Fruit fly (Drosophila melanogaster) whole organism, embryonic: ENCODE data around the gene CG7492.
A peak's percentile ranks its signal among the peaks of the same experiment; 100 is the strongest.

Experiments
- CG10274 ChIP-seq: fragments of 200-800 bp; sonication (Bioruptor generic); optimal IDR thresholded peaks from 3 replicates; lab custom pipeline; 2017; ENCODE audit warnings: missing biosample characterization, mild to moderate bottlenecking, missing genetic modification characterization
- CG12155 ChIP-seq: fragments of 200-800 bp; sonication (Bioruptor generic); optimal IDR thresholded peaks from 3 replicates; lab custom pipeline; 2016; ENCODE audit warnings: missing biosample characterization, missing genetic modification characterization
- CG12219 ChIP-seq: fragments of 200-800 bp; sonication (Bioruptor generic); optimal IDR thresholded peaks from 3 replicates; lab custom pipeline; 2018; ENCODE audit warnings: missing biosample characterization, mild to moderate bottlenecking, missing genetic modification characterization
- CG12769 ChIP-seq: fragments of 200-800 bp; sonication (Bioruptor generic); optimal IDR thresholded peaks from 2 replicates; lab custom pipeline; 2019; ENCODE audit warnings: missing biosample characterization, mild to moderate bottlenecking, missing genetic modification characterization, moderate library complexity
- CG13424 ChIP-seq: fragments of 200-800 bp; sonication (Bioruptor generic); optimal IDR thresholded peaks from 2 replicates; lab custom pipeline; 2019; ENCODE audit warnings: missing biosample characterization, mild to moderate bottlenecking, missing genetic modification characterization, moderate library complexity
- CG1603 ChIP-seq: fragments of 200-800 bp; sonication (Bioruptor generic); optimal IDR thresholded peaks from 2 replicates; lab custom pipeline; 2019; ENCODE audit warnings: missing biosample characterization, mild to moderate bottlenecking, missing genetic modification characterization, moderate library complexity
- CG16813 ChIP-seq: fragments of 200-800 bp; sonication (Bioruptor generic); IDR thresholded peaks from 3 replicates; pipeline ENCODE4 v1.3.6; 2022; ENCODE audit warnings: missing biosample characterization, missing genetic modification characterization; ENCODE audit not compliant: partially characterized antibody
- CG17829 ChIP-seq: fragments of 200-800 bp; optimal IDR thresholded peaks from 2 replicates; lab custom pipeline; 2019; ENCODE audit warnings: missing biosample characterization, mild to moderate bottlenecking, missing genetic modification characterization, moderate library complexity
- CG1792 ChIP-seq: fragments of 200-800 bp; sonication (Bioruptor generic); optimal IDR thresholded peaks from 2 replicates; lab custom pipeline; 2016; ENCODE audit warnings: missing biosample characterization, missing genetic modification characterization
- CG31441 ChIP-seq: fragments of 200-800 bp; sonication (Bioruptor generic); IDR thresholded peaks from 2 replicates; pipeline ENCODE4 v1.3.6; 2022; ENCODE audit warnings: missing biosample characterization, missing genetic modification characterization
- CG32772 ChIP-seq: fragments of 200-800 bp; sonication (Bioruptor generic); IDR thresholded peaks from 2 replicates; pipeline ENCODE4 v1.3.6; 2022; ENCODE audit warnings: missing biosample characterization, missing genetic modification characterization
- CG34224 ChIP-seq: fragments of 200-800 bp; sonication (Bioruptor generic); IDR thresholded peaks from 3 replicates; pipeline ENCODE4 v1.3.6; 2022; ENCODE audit warnings: missing biosample characterization, missing genetic modification characterization; ENCODE audit not compliant: partially characterized antibody
- CG4820 ChIP-seq: fragments of 200-800 bp; sonication (Bioruptor generic); optimal IDR thresholded peaks from 3 replicates; lab custom pipeline; 2016; ENCODE audit warnings: missing biosample characterization, missing genetic modification characterization
- CG5245 ChIP-seq: fragments of 200-800 bp; sonication (Bioruptor generic); optimal IDR thresholded peaks from 3 replicates; lab custom pipeline; 2016; ENCODE audit warnings: missing biosample characterization, missing genetic modification characterization
- CG7357 ChIP-seq: fragments of 200-800 bp; sonication (Bioruptor generic); IDR thresholded peaks from 3 replicates; pipeline ENCODE4 v1.3.6; 2022; ENCODE audit warnings: missing biosample characterization, missing genetic modification characterization
- CG7987 ChIP-seq: fragments of 200-800 bp; sonication (Bioruptor generic); optimal IDR thresholded peaks from 2 replicates; lab custom pipeline; 2018; ENCODE audit warnings: missing biosample characterization, mild to moderate bottlenecking, missing genetic modification characterization, moderate library complexity
- CG8089 ChIP-seq: fragments of 200-800 bp; sonication (Bioruptor generic); optimal IDR thresholded peaks from 3 replicates; lab custom pipeline; 2016; ENCODE audit warnings: missing biosample characterization, missing genetic modification characterization
- CG9437 ChIP-seq: fragments of 200-800 bp; sonication (Bioruptor generic); optimal IDR thresholded peaks from 2 replicates; lab custom pipeline; 2018; ENCODE audit warnings: missing biosample characterization, mild to moderate bottlenecking, missing genetic modification characterization
- CG9797 ChIP-seq: fragments of 200-800 bp; sonication (Bioruptor generic); optimal IDR thresholded peaks from 3 replicates; lab custom pipeline; 2018; ENCODE audit warnings: missing biosample characterization, mild to moderate bottlenecking, missing genetic modification characterization
- CG9932 ChIP-seq: fragments of 200-800 bp; sonication (Bioruptor generic); IDR thresholded peaks from 2 replicates; pipeline ENCODE4 v1.3.6; 2022; ENCODE audit warnings: missing biosample characterization, missing genetic modification characterization
- D19B ChIP-seq: fragments of 200-800 bp; sonication (Bioruptor generic); optimal IDR thresholded peaks from 2 replicates; lab custom pipeline; 2017; ENCODE audit warnings: missing biosample characterization, mild to moderate bottlenecking, missing genetic modification characterization
- Dip2 ChIP-seq: fragments of 200-800 bp; sonication (Bioruptor generic); IDR thresholded peaks from 2 replicates; pipeline ENCODE4 v1.3.6; 2022; ENCODE audit warnings: missing biosample characterization, missing genetic modification characterization
- Drgx ChIP-seq: fragments of 200-800 bp; sonication (Bioruptor generic); IDR thresholded peaks from 2 replicates; pipeline ENCODE4 v1.3.6; 2022; ENCODE audit warnings: missing biosample characterization, missing genetic modification characterization
- E2f1 ChIP-seq: fragments of 200-800 bp; sonication (Bioruptor generic); IDR thresholded peaks from 2 replicates; pipeline ENCODE4 v1.3.6; 2022; ENCODE audit warnings: missing biosample characterization, missing genetic modification characterization
- MBD-R2 ChIP-seq: fragments of 200-800 bp; sonication (Bioruptor generic); IDR thresholded peaks from 2 replicates; pipeline ENCODE4 v1.3.6; 2022; ENCODE audit warnings: missing biosample characterization, missing genetic modification characterization
- NfI ChIP-seq: fragments of 200-800 bp; sonication (Bioruptor generic); optimal IDR thresholded peaks from 3 replicates; lab custom pipeline; 2018; ENCODE audit warnings: missing biosample characterization, mild to moderate bottlenecking, missing genetic modification characterization, moderate library complexity
- PHDP ChIP-seq: fragments of 200-800 bp; sonication (Bioruptor generic); optimal IDR thresholded peaks from 3 replicates; lab custom pipeline; 2018; ENCODE audit warnings: missing biosample characterization, mild to moderate bottlenecking, missing genetic modification characterization, moderate library complexity
- Six4 ChIP-seq: fragments of 200-800 bp; sonication (Bioruptor generic); optimal IDR thresholded peaks from 2 replicates; lab custom pipeline; 2016; ENCODE audit warnings: missing biosample characterization, missing genetic modification characterization
- Sox102F ChIP-seq: fragments of 200-800 bp; sonication (Bioruptor generic); optimal IDR thresholded peaks from 2 replicates; lab custom pipeline; 2018; ENCODE audit warnings: missing biosample characterization, mild to moderate bottlenecking, missing genetic modification characterization, moderate library complexity
- Xrp1 ChIP-seq: fragments of 200-800 bp; sonication (Bioruptor generic); IDR thresholded peaks from 2 replicates; pipeline ENCODE4 v1.3.6; 2022; ENCODE audit warnings: missing biosample characterization, missing genetic modification characterization
- al ChIP-seq: fragments of 200-800 bp; sonication (Bioruptor generic); IDR thresholded peaks from 2 replicates; pipeline ENCODE4 v1.3.6; 2022; ENCODE audit warnings: missing biosample characterization, missing genetic modification characterization
- az2 ChIP-seq: fragments of 200-800 bp; sonication (Bioruptor generic); optimal IDR thresholded peaks from 3 replicates; lab custom pipeline; 2016; ENCODE audit warnings: missing biosample characterization, missing genetic modification characterization
- bab2 ChIP-seq: fragments of 200-800 bp; sonication (Bioruptor generic); optimal IDR thresholded peaks from 2 replicates; lab custom pipeline; 2016; ENCODE audit warnings: missing biosample characterization, missing genetic modification characterization
- bcd ChIP-seq: fragments of 200-800 bp; sonication (Bioruptor generic); optimal IDR thresholded peaks from 2 replicates; lab custom pipeline; 2017; ENCODE audit warnings: missing biosample characterization, mild to moderate bottlenecking, missing genetic modification characterization
- cad ChIP-seq: fragments of >200 bp; optimal IDR thresholded peaks from 2 replicates; lab custom pipeline; 2017; ENCODE audit warnings: missing biosample characterization, missing genetic modification characterization
- cwo ChIP-seq: fragments of 200-800 bp; sonication (Bioruptor generic); optimal IDR thresholded peaks from 3 replicates; lab custom pipeline; 2017; ENCODE audit warnings: missing biosample characterization, missing genetic modification characterization, mild to moderate bottlenecking, moderate library complexity, missing genetic modification reagents
- dysf ChIP-seq: fragments of 200-800 bp; sonication (Bioruptor generic); IDR thresholded peaks from 3 replicates; pipeline ENCODE4 v1.3.6; 2022; ENCODE audit warnings: missing biosample characterization, missing genetic modification characterization
- esg ChIP-seq: fragments of 200-800 bp; sonication (Bioruptor generic); conservative IDR thresholded peaks from 2 replicates; pipeline ENCODE4 v1.3.6; 2022; ENCODE audit warnings: missing biosample characterization, missing genetic modification characterization
- ftz-f1 ChIP-seq: fragments of 200-800 bp; sonication (Bioruptor generic); optimal IDR thresholded peaks from 2 replicates; lab custom pipeline; 2016; ENCODE audit warnings: missing biosample characterization, missing genetic modification characterization
- gcm2 ChIP-seq: fragments of 200-800 bp; sonication (Bioruptor generic); optimal IDR thresholded peaks from 2 replicates; lab custom pipeline; 2016; ENCODE audit warnings: missing biosample characterization, missing genetic modification characterization
- gsb-n ChIP-seq: fragments of 200-800 bp; sonication (Bioruptor generic); optimal IDR thresholded peaks from 3 replicates; lab custom pipeline; 2018; ENCODE audit warnings: missing biosample characterization, mild to moderate bottlenecking, missing genetic modification characterization
- hkb ChIP-seq, 2 experiments: fragments of 200-800 bp in 1 of 2; fragments of >200 bp in 1 of 2; sonication (Bioruptor generic) in 1 of 2; IDR thresholded peaks in 1 of 2; optimal IDR thresholded peaks in 1 of 2; 2 replicates each; pipeline versions ENCODE4 v1.3.6 to Lab custom; 2017 to 2022; ENCODE audit warnings: missing biosample characterization in 1 of 2, missing genetic modification characterization in 1 of 2
- hth ChIP-seq: fragments of >200 bp; optimal IDR thresholded peaks from 2 replicates; lab custom pipeline; 2017; ENCODE audit warnings: inconsistent platforms
- kah ChIP-seq: fragments of 200-800 bp; sonication (Bioruptor generic); optimal IDR thresholded peaks from 2 replicates; lab custom pipeline; 2018; ENCODE audit warnings: missing biosample characterization, mild to moderate bottlenecking, missing genetic modification characterization
- kay ChIP-seq: fragments of 200-800 bp; sonication (Bioruptor generic); optimal IDR thresholded peaks from 2 replicates; lab custom pipeline; 2016; ENCODE audit warnings: missing biosample characterization, missing genetic modification characterization
- pnt ChIP-seq: fragments of 200-800 bp; sonication (Bioruptor generic); optimal IDR thresholded peaks from 3 replicates; lab custom pipeline; 2016; ENCODE audit warnings: missing biosample characterization, missing genetic modification characterization
- sc ChIP-seq, 3 experiments: fragments of >200 bp in 2 of 3; fragments of 200-800 bp in 1 of 3; sonication (Bioruptor generic) in 1 of 3; optimal IDR thresholded peaks; 2 replicates in 2 of 3; 3 replicates in 1 of 3; lab custom pipeline; 2017; ENCODE audit warnings: mild to moderate bottlenecking in 1 of 3, missing biosample characterization in 1 of 3, missing genetic modification characterization in 1 of 3, missing genetic modification reagents in 1 of 3
- seq ChIP-seq: fragments of 200-800 bp; sonication (Bioruptor generic); IDR thresholded peaks from 2 replicates; pipeline ENCODE4 v1.3.6; 2022; ENCODE audit warnings: missing biosample characterization, missing genetic modification characterization
- zfh1 ChIP-seq: fragments of 200-800 bp; sonication (Bioruptor generic); IDR thresholded peaks from 3 replicates; pipeline ENCODE4 v1.3.6; 2022; ENCODE audit warnings: missing biosample characterization, missing genetic modification characterization
- zfh2 ChIP-seq: fragments of 200-800 bp; sonication (Bioruptor generic); optimal IDR thresholded peaks from 2 replicates; lab custom pipeline; 2016; ENCODE audit warnings: missing biosample characterization, missing genetic modification characterization

The CG7492 gene

dm6 chr3L:7614226-7614625, 40.3 kb downstream of the CG7492 start (continued):
- TF ChIP-seq hth (lab: Kevin White, UChicago) (no peak), dysf (GFP tag; lab: Robert Waterston, UW) (peak; percentile 60; the same call in 2 of the 3 replicates), CG5245 (GFP tag; lab: Kevin White, UChicago) (peak; percentile 24), Sox102F (peak; percentile 69), CG12155 (peak; percentile 3), CG17829 (tag; lab: Kevin White, UChicago) (peak; percentile 16), sc (optimal IDR thresholded peaks at IDR 0.05; lab: Kevin White, UChicago) (no peak), sc (GFP tag; optimal IDR thresholded peaks at IDR 0.05; lab: Kevin White, UChicago) (no peak), CG12769 (tag; lab: Kevin White, UChicago) (peak; percentile 29), CG32772 (GFP tag; lab: Robert Waterston, UW) (0 out of 2 replicates have a peak, but pooled peaks have one; percentile 25), CG13424 (tag; lab: Kevin White, UChicago) (peak; percentile 56), NfI (GFP tag; lab: Kevin White, UChicago) (peak; percentile 13), CG1603 (tag; lab: Kevin White, UChicago) (peak; percentile 56), CG34224 (no peak), Drgx (peak; percentile 39; the same call in 1 of the 2 replicates), CG9932 (peak; percentile 41), hkb (optimal IDR thresholded peaks at IDR 0.05; lab: Kevin White, UChicago) (no peak), hkb (GFP tag; IDR thresholded peaks at IDR 0.05; lab: Robert Waterston, UW) (0 out of 2 replicates have a peak, but pooled peaks have one; percentile 24), cad (GFP tag; lab: Kevin White, UChicago) (no peak), kay (GFP tag; lab: Kevin White, UChicago) (no peak), MBD-R2 (GFP tag; lab: Robert Waterston, UW) (no peak), CG31441 (GFP tag; lab: Robert Waterston, UW) (peak; percentile 55; the same call in 1 of the 2 replicates), az2 (GFP tag; lab: Kevin White, UChicago) (peak; percentile 53), CG12219 (GFP tag; lab: Kevin White, UChicago) (peak; percentile 17), gsb-n (tag; lab: Kevin White, UChicago) (peak; percentile 17), E2f1 (GFP tag; lab: Robert Waterston, UW) (peak; percentile 49), CG8089 (peak; percentile 16), pnt (peak; percentile 25), CG7987 (GFP tag; lab: Kevin White, UChicago) (no peak), CG7357 (peak; percentile 16; the same call in 1 of the 3 replicates), CG4820 (peak; percentile 44), bab2 (GFP tag; lab: Kevin White, UChicago) (peak; percentile 36), cwo (peak; percentile 29), CG10274 (GFP tag; lab: Kevin White, UChicago) (no peak), D19B (GFP tag; lab: Kevin White, UChicago) (no peak), esg (GFP tag; lab: Robert Waterston, UW) (peak; percentile 64), bcd (GFP tag; lab: Kevin White, UChicago) (peak; percentile 22), zfh2 (no peak), PHDP (peak; percentile 52), CG1792 (GFP tag; lab: Kevin White, UChicago) (peak; percentile 15), Dip2 (GFP tag; lab: Robert Waterston, UW) (no peak), gcm2 (GFP tag; lab: Kevin White, UChicago) (no peak), Six4 (peak; percentile 13), ftz-f1 (GFP tag; lab: Kevin White, UChicago) (no peak), Xrp1 (GFP tag; lab: Robert Waterston, UW) (peak; percentile 51; the same call in 1 of the 2 replicates), seq (GFP tag; lab: Robert Waterston, UW) (no peak), al (0 out of 2 replicates have a peak, but pooled peaks have one; percentile 19), CG9797 (GFP tag; lab: Kevin White, UChicago) (no peak), zfh1 (GFP tag; lab: Robert Waterston, UW) (peak; percentile 57; the same call in 1 of the 3 replicates), kah (GFP tag; lab: Kevin White, UChicago) (no peak), CG9437 (GFP tag; lab: Kevin White, UChicago) (peak; percentile 22), CG16813 (GFP tag; lab: Robert Waterston, UW) (no peak)
